Fruit fly (Drosophila melanogaster): ENCODE data around the gene mRpS24.
A peak's percentile ranks its signal among the peaks of the same experiment; 100 is the strongest.

Gene mRpS24

DNA sequence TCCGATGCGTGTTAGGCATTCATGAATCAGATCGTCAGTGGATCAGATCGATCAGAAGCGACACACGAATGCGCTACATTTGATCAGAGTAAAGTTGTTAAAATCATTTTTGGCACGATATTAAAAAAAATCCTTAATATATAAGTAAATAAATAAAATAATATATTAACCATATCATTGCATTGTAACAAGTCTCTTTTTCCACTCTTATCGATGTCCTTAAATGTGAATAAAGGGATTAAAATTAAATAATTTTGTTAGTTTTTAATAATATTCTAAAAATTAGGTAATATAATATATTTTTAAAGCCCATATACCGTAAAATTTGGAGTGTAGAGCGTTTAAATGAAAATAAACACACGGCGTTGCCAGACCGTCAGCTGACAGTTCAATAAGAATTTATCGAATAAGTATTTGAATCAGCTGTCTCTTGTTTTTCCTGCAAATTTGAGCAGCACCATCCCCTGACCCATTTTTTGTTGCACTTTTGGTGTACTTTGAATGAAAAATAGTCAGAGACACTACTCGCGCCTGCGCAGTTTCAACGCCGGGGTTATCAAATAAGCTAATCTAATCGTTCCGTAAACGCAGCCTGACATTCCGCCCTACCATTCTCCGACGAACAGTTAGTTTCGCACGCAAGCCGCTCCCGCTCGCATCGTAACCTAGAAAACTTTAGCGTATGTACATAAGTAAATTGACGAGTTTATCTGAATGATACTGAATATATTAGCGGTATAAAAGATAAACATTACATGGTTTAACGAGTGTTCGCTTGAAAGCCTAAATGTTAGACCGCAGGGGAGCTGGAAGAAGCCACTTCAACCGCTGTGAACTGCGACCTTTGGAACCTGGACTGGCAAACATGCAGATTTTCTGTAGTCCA lies 11.2 kb downstream of the mRpS24 start, which contains the start of the genes p38a and CG6178 (continued):
- TF ChIP-seq sens-2 (GFP tag; IDR thresholded peaks at IDR 0.05) = peak; percentile 83
- TF ChIP-seq Nf-YB (GFP tag; optimal IDR thresholded peaks at IDR 0.05) = peak; percentile 89
- TF ChIP-seq CG1832 (GFP tag; optimal IDR thresholded peaks at IDR 0.05) = no peak
- peak; percentile 99 for TF ChIP-seq CG2712 (tag; optimal IDR thresholded peaks at IDR 0.05)
- TF ChIP-seq Antp (GFP tag; optimal IDR thresholded peaks at IDR 0.05) = peak; percentile 51
- peak; percentile 96 for TF ChIP-seq wor (GFP tag; IDR thresholded peaks at IDR 0.05)
- no peak for TF ChIP-seq NC2β (GFP tag; optimal IDR thresholded peaks at IDR 0.05)
- TF ChIP-seq CG13624 (GFP tag; optimal IDR thresholded peaks at IDR 0.05) = peak; percentile 56
- peak; percentile 46 for TF ChIP-seq Lhr (GFP tag; optimal IDR thresholded peaks at IDR 0.05)
- TF ChIP-seq fd96Cb (tag; optimal IDR thresholded peaks at IDR 0.05) = peak; percentile 98
- TF ChIP-seq CG11560 (tag; IDR thresholded peaks at IDR 0.05) = peak; percentile 96
- peak; percentile 35 for TF ChIP-seq pum (GFP tag; optimal IDR thresholded peaks at IDR 0.05)
- TF ChIP-seq CG17328 (GFP tag; IDR thresholded peaks at IDR 0.05) = peak; percentile 95
- TF ChIP-seq Sry-δ (GFP tag; optimal IDR thresholded peaks at IDR 0.05) = peak; percentile 46
- peak; percentile 98 for TF ChIP-seq CG11695 (GFP tag; IDR thresholded peaks at IDR 0.05)
- TF ChIP-seq ken (GFP tag; IDR thresholded peaks at IDR 0.05) = peak; percentile 94
- peak; percentile 97 for TF ChIP-seq CG10979 (tag; optimal IDR thresholded peaks at IDR 0.05)
- TF ChIP-seq H15 (GFP tag; IDR thresholded peaks at IDR 0.05) = peak; percentile 93
- TF ChIP-seq ci (GFP tag; IDR thresholded peaks at IDR 0.05) = peak; percentile 89
- peak; percentile 48 for TF ChIP-seq CTCF (GFP tag; optimal IDR thresholded peaks at IDR 0.05)
- TF ChIP-seq zen (tag; optimal IDR thresholded peaks at IDR 0.05) = peak; percentile 93
- TF ChIP-seq cas (GFP tag; IDR thresholded peaks at IDR 0.05) = peak; percentile 94
- TF ChIP-seq CG15269 (tag; optimal IDR thresholded peaks at IDR 0.05) = peak; percentile 99
- peak; percentile 51 to 94 for TF ChIP-seq dpn (GFP tag; optimal IDR thresholded peaks at IDR 0.05)
- peak; percentile 84 for TF ChIP-seq CG5180 (GFP tag; optimal IDR thresholded peaks at IDR 0.05)
- peak; percentile 98 for TF ChIP-seq CG9817 (tag; optimal IDR thresholded peaks at IDR 0.05)
- TF ChIP-seq Meics (GFP tag; optimal IDR thresholded peaks at IDR 0.05) = peak; percentile 98
- peak; percentile 95 for TF ChIP-seq Hand (GFP tag; optimal IDR thresholded peaks at IDR 0.05)
- TF ChIP-seq amos (GFP tag; IDR thresholded peaks at IDR 0.05; ENCODE audit: partially characterized antibody) = no peak
- TF ChIP-seq CG1529 (GFP tag; optimal IDR thresholded peaks at IDR 0.05) = peak; percentile 80
- peak; percentile 82 for TF ChIP-seq CG5245 (GFP tag; optimal IDR thresholded peaks at IDR 0.05)
- peak; percentile 93 for TF ChIP-seq gsb (GFP tag; IDR thresholded peaks at IDR 0.05)
- TF ChIP-seq Optix (GFP tag; IDR thresholded peaks at IDR 0.05) = peak; percentile 90
- no peak for TF ChIP-seq CG2129 (GFP tag; IDR thresholded peaks at IDR 0.05; ENCODE audit: partially characterized antibody)
- peak; percentile 26 for TF ChIP-seq Atf3 (GFP tag; optimal IDR thresholded peaks at IDR 0.05)
- peak; percentile 97 for TF ChIP-seq CG14441 (GFP tag; IDR thresholded peaks at IDR 0.05)
- TF ChIP-seq her (GFP tag; optimal IDR thresholded peaks at IDR 0.05) = no peak
- peak; percentile 99 for TF ChIP-seq CoRest (tag; optimal IDR thresholded peaks at IDR 0.05)
- TF ChIP-seq CG10274 (GFP tag; optimal IDR thresholded peaks at IDR 0.05) = peak; percentile 99
- TF ChIP-seq CG8478 (optimal IDR thresholded peaks at IDR 0.05) = no peak
- TF ChIP-seq CG3065 (GFP tag; optimal IDR thresholded peaks at IDR 0.05) = peak; percentile 77
- peak; percentile 98 for TF ChIP-seq Rfx (GFP tag; IDR thresholded peaks at IDR 0.05)
- peak; percentile 43 for TF ChIP-seq Atf-2 (GFP tag; optimal IDR thresholded peaks at IDR 0.05)
- peak; percentile 97 for TF ChIP-seq sisA (GFP tag; IDR thresholded peaks at IDR 0.05)
- TF ChIP-seq CG4854 (GFP tag; optimal IDR thresholded peaks at IDR 0.05) = peak; percentile 69
- peak; percentile 5 for TF ChIP-seq Sin3A (optimal IDR thresholded peaks at IDR 0.05)
- TF ChIP-seq grn (GFP tag; optimal IDR thresholded peaks at IDR 0.05) = peak; percentile 84
- TF ChIP-seq klu (GFP tag; IDR thresholded peaks at IDR 0.05) = peak; percentile 96
- peak; percentile 94 for TF ChIP-seq CG10267 (tag; optimal IDR thresholded peaks at IDR 0.05)
- peak; percentile 90 for TF ChIP-seq Oaz (GFP tag; IDR thresholded peaks at IDR 0.05)
- no peak for TF ChIP-seq mld (GFP tag; IDR thresholded peaks at IDR 0.05; ENCODE audit: partially characterized antibody)
